In the genomic region with DNA sequence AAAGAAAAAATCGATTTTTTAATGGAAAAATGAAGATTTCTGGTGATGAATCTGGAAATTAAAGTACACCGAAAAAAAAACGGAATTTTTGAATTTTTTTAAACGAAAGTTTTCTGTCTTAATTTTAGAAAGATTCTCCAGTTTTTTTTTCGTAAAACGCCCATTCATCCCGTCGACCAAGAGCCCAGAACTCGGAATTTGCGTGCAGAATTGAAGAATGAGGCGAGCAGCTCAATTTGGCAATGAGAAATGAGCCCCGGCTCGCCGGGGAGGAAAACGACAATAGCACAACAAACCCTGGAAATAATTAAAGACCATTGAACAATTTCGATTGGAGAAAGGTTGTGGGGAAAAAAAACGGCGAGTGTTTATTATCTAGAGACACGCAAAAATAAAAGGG, we compare ENCODE assay signal across 2 worm cellular contexts.
TF ChIP-seq lines count a peak whose summit lies in the region.

No protein-coding gene starts in this region.

TF ChIP-seq in whole organism, L4 larva, 104 proteins besides CTCF, POLR2A, EP300 and RAD21 (continued from another document):
- TF ChIP-seq nhr-48 (tag; optimal IDR thresholded peaks at IDR 0.05; lab: Kevin White, UChicago) = no peak

TF ChIP-seq in whole organism, young adult, 124 proteins besides CTCF, POLR2A, EP300 and RAD21 (continued from another document):
- peak; percentile 43; the same call in 1 of the 2 replicates for TF ChIP-seq lin-26 (GFP tag; IDR thresholded peaks at IDR 0.05; lab: Robert Waterston, UW)
- no peak for TF ChIP-seq ztf-18 (tag; optimal IDR thresholded peaks at IDR 0.05; lab: Kevin White, UChicago)
- TF ChIP-seq attf-3 (GFP tag; conservative IDR thresholded peaks at IDR 0.05; lab: Robert Waterston, UW) = no peak
- no peak for TF ChIP-seq somi-1 (GFP tag; optimal IDR thresholded peaks at IDR 0.05; lab: Kevin White, UChicago)
- peak; percentile 67 for TF ChIP-seq snpc-3.4 (tag; optimal IDR thresholded peaks at IDR 0.05; lab: Kevin White, UChicago)
- TF ChIP-seq hlh-12 (tag; optimal IDR thresholded peaks at IDR 0.05; lab: Kevin White, UChicago) = no peak
- peak; percentile 2 for TF ChIP-seq F49E8.2 (tag; optimal IDR thresholded peaks at IDR 0.05; lab: Kevin White, UChicago; ENCODE audit: insufficient read depth)
- TF ChIP-seq hrde-1 (tag; optimal IDR thresholded peaks at IDR 0.05; lab: Kevin White, UChicago; ENCODE audit: borderline replicate concordance) = no peak
- no peak for TF ChIP-seq F23B12.7 (tag; optimal IDR thresholded peaks at IDR 0.05; lab: Kevin White, UChicago; ENCODE audit: insufficient read depth)
- no peak for TF ChIP-seq hlh-26 (GFP tag; conservative IDR thresholded peaks at IDR 0.05; lab: Robert Waterston, UW)
- TF ChIP-seq rec-8 (tag; optimal IDR thresholded peaks at IDR 0.05; lab: Kevin White, UChicago) = no peak
- TF ChIP-seq ccch-3 (GFP tag; optimal IDR thresholded peaks at IDR 0.05; lab: Kevin White, UChicago) = no peak
- TF ChIP-seq zfh-2 (GFP tag; conservative IDR thresholded peaks at IDR 0.05; lab: Robert Waterston, UW) = no peak
- no peak for TF ChIP-seq ztf-28 (GFP tag; IDR thresholded peaks at IDR 0.05; lab: Robert Waterston, UW)
- no peak for TF ChIP-seq mcd-1 (GFP tag; IDR thresholded peaks at IDR 0.05; lab: Robert Waterston, UW)
- TF ChIP-seq T07F8.4 (tag; optimal IDR thresholded peaks at IDR 0.05; lab: Kevin White, UChicago) = no peak
- TF ChIP-seq nhr-179 (tag; optimal IDR thresholded peaks at IDR 0.05; lab: Kevin White, UChicago) = no peak
- no peak for TF ChIP-seq ztf-22 (GFP tag; optimal IDR thresholded peaks at IDR 0.05; lab: Kevin White, UChicago)
- TF ChIP-seq ama-1 (optimal IDR thresholded peaks at IDR 0.05; lab: Kevin White, UChicago) = no peak
- peak in 1 of 2 experiments; percentile 61 for TF ChIP-seq ama-1 (GFP tag; optimal IDR thresholded peaks at IDR 0.05; lab: Kevin White, UChicago)
- TF ChIP-seq C17E4.6 (GFP tag; IDR thresholded peaks at IDR 0.05; lab: Robert Waterston, UW) = no peak
- TF ChIP-seq F37B4.10 (GFP tag; IDR thresholded peaks at IDR 0.05; lab: Robert Waterston, UW) = no peak
- TF ChIP-seq cebp-1 (GFP tag; IDR thresholded peaks at IDR 0.05; lab: Robert Waterston, UW) = no peak
- peak; percentile 11 for TF ChIP-seq cebp-1 (tag; optimal IDR thresholded peaks at IDR 0.05; lab: Kevin White, UChicago)
- TF ChIP-seq ceh-58 (GFP tag; IDR thresholded peaks at IDR 0.05; lab: Robert Waterston, UW) = 0 out of 2 replicates have a peak, but pooled peaks have one; percentile 59
- peak; percentile 78; the same call in 1 of the 2 replicates for TF ChIP-seq F39B2.1 (GFP tag; IDR thresholded peaks at IDR 0.05; lab: Robert Waterston, UW)
- peak; percentile 18 for TF ChIP-seq tlf-1 (GFP tag; optimal IDR thresholded peaks at IDR 0.05; lab: Kevin White, UChicago)
- peak; percentile 51 for TF ChIP-seq xnd-1 (tag; optimal IDR thresholded peaks at IDR 0.05; lab: Kevin White, UChicago)
- no peak for TF ChIP-seq Y56A3A.18 (GFP tag; IDR thresholded peaks at IDR 0.05; lab: Robert Waterston, UW)
